Worm (Caenorhabditis elegans): ENCODE measurements around the gene C45H4.13.

Gene C45H4.13

ce11 chrV:2133512-2133911 is 17.3 kb downstream of the C45H4.13 start (continued):
- TF ChIP-seq jun-1 (tag; optimal IDR thresholded peaks at IDR 0.05): peak; percentile 2
- peak in 1 of 2 experiments; percentile 19 for TF ChIP-seq ztf-11 (tag; optimal IDR thresholded peaks at IDR 0.05)
- TF ChIP-seq sup-37 (GFP tag; optimal IDR thresholded peaks at IDR 0.05): no peak

- TF ChIP-seq fkh-4 (tag; optimal IDR thresholded peaks at IDR 0.05; ENCODE audit: borderline replicate concordance): no peak
- peak; percentile 16 for TF ChIP-seq rnt-1 (tag; optimal IDR thresholded peaks at IDR 0.05)
- TF ChIP-seq ztf-4 (tag; optimal IDR thresholded peaks at IDR 0.05): no peak
These were observed 18.1 kb downstream of the C45H4.13 start for ce11 chrV:2132675-2133074.

ce11 chrV:2126996-2127585 is 23.7 kb downstream of the C45H4.13 start, which contains the start of gene ldp-1:
Gene ldp-1 (plus strand): TSS chrV:2127535.
- peak; percentile 92 for TF ChIP-seq lin-14 (GFP tag; optimal IDR thresholded peaks at IDR 0.05)
- TF ChIP-seq elt-3 (tag; optimal IDR thresholded peaks at IDR 0.05): peak in 1 of 6 experiments; percentile 51
- peak; percentile 6 for TF ChIP-seq aly-2 (tag; optimal IDR thresholded peaks at IDR 0.05)
- peak; percentile 95 for TF ChIP-seq lir-3 (tag; optimal IDR thresholded peaks at IDR 0.05; ENCODE audit: poor library complexity)
- no peak for TF ChIP-seq nhr-77 (tag; optimal IDR thresholded peaks at IDR 0.05)
- peak; percentile 94 for TF ChIP-seq fkh-4 (tag; optimal IDR thresholded peaks at IDR 0.05; ENCODE audit: borderline replicate concordance)
- TF ChIP-seq unc-98 (GFP tag; IDR thresholded peaks at IDR 0.05): peak; percentile 82
- TF ChIP-seq fos-1 (tag; optimal IDR thresholded peaks at IDR 0.05): peak; percentile 62
- no peak for TF ChIP-seq unc-130 (tag; optimal IDR thresholded peaks at IDR 0.05)
- no peak for TF ChIP-seq ets-5 (GFP tag; IDR thresholded peaks at IDR 0.05)
- peak; percentile 76 for TF ChIP-seq fkh-8 (tag; optimal IDR thresholded peaks at IDR 0.05)
- peak; percentile 89 to 94 (median 92) for TF ChIP-seq dpl-1 (GFP tag; optimal IDR thresholded peaks at IDR 0.05)
- TF ChIP-seq Y116A8C.19 (tag; optimal IDR thresholded peaks at IDR 0.05; ENCODE audit: borderline replicate concordance): peak; percentile 67
- peak; percentile 78 for TF ChIP-seq isw-1 (GFP tag; IDR thresholded peaks at IDR 0.05)
- peak; percentile 55 for TF ChIP-seq sup-37 (GFP tag; optimal IDR thresholded peaks at IDR 0.05)
- peak; percentile 14 for TF ChIP-seq C16A3.4 (tag; optimal IDR thresholded peaks at IDR 0.05)
- TF ChIP-seq nhr-12 (tag; optimal IDR thresholded peaks at IDR 0.05): no peak
- TF ChIP-seq unc-62 (GFP tag; optimal IDR thresholded peaks at IDR 0.05): no peak
- TF ChIP-seq ztf-4 (tag; optimal IDR thresholded peaks at IDR 0.05): no peak
- TF ChIP-seq zip-4 (GFP tag; optimal IDR thresholded peaks at IDR 0.05): peak; percentile 36
- TF ChIP-seq ceh-88 (GFP tag; IDR thresholded peaks at IDR 0.05): peak; percentile 46
- TF ChIP-seq grh-1 (GFP tag; IDR thresholded peaks at IDR 0.05): peak; percentile 75
- no peak for TF ChIP-seq nhr-28 (tag; optimal IDR thresholded peaks at IDR 0.05)
- no peak for TF ChIP-seq tlp-1 (tag; optimal IDR thresholded peaks at IDR 0.05)
- peak; percentile 83 for TF ChIP-seq sox-4 (tag; optimal IDR thresholded peaks at IDR 0.05)
- peak; percentile 2 for TF ChIP-seq fkh-10 (GFP tag; optimal IDR thresholded peaks at IDR 0.05)
- TF ChIP-seq nhr-47 (tag; optimal IDR thresholded peaks at IDR 0.05): peak; percentile 92
- peak; percentile 20 for TF ChIP-seq lin-39 (tag; optimal IDR thresholded peaks at IDR 0.05)
- peak; percentile 65 for TF ChIP-seq mep-1 (tag; optimal IDR thresholded peaks at IDR 0.05)
- TF ChIP-seq vab-15 (tag; optimal IDR thresholded peaks at IDR 0.05): no peak
- TF ChIP-seq xbp-1 (tag; optimal IDR thresholded peaks at IDR 0.05): peak; percentile 81
- TF ChIP-seq nhr-19 (GFP tag; conservative IDR thresholded peaks at IDR 0.05): peak; percentile 88
- TF ChIP-seq nhr-85 (tag): peak; percentile 93
- TF ChIP-seq rnt-1 (tag; optimal IDR thresholded peaks at IDR 0.05): peak; percentile 97
- TF ChIP-seq mef-2 (tag; optimal IDR thresholded peaks at IDR 0.05): no peak
- peak; percentile 81 for TF ChIP-seq snu-23 (GFP tag; optimal IDR thresholded peaks at IDR 0.05)
- TF ChIP-seq unc-30 (tag; optimal IDR thresholded peaks at IDR 0.05): no peak
- peak; percentile 96 for TF ChIP-seq irx-1 (tag; optimal IDR thresholded peaks at IDR 0.05)
- peak; percentile 76 for TF ChIP-seq lsy-2 (tag; optimal IDR thresholded peaks at IDR 0.05)
- no peak for TF ChIP-seq efl-3 (GFP tag; optimal IDR thresholded peaks at IDR 0.05)
- peak; percentile 10 for TF ChIP-seq C34B4.2 (tag; optimal IDR thresholded peaks at IDR 0.05)
- TF ChIP-seq alr-1 (tag; optimal IDR thresholded peaks at IDR 0.05; ENCODE audit: borderline replicate concordance): no peak
- TF ChIP-seq mdl-1 (tag; optimal IDR thresholded peaks at IDR 0.05): peak in 1 of 2 experiments; percentile 6
- no peak for TF ChIP-seq nhr-76 (tag; optimal IDR thresholded peaks at IDR 0.05)
- TF ChIP-seq skn-1 (tag; optimal IDR thresholded peaks at IDR 0.05): peak; percentile 11
